Fruit fly (Drosophila melanogaster): ENCODE data around the gene CG17328.

CG17328 gene

DNA sequence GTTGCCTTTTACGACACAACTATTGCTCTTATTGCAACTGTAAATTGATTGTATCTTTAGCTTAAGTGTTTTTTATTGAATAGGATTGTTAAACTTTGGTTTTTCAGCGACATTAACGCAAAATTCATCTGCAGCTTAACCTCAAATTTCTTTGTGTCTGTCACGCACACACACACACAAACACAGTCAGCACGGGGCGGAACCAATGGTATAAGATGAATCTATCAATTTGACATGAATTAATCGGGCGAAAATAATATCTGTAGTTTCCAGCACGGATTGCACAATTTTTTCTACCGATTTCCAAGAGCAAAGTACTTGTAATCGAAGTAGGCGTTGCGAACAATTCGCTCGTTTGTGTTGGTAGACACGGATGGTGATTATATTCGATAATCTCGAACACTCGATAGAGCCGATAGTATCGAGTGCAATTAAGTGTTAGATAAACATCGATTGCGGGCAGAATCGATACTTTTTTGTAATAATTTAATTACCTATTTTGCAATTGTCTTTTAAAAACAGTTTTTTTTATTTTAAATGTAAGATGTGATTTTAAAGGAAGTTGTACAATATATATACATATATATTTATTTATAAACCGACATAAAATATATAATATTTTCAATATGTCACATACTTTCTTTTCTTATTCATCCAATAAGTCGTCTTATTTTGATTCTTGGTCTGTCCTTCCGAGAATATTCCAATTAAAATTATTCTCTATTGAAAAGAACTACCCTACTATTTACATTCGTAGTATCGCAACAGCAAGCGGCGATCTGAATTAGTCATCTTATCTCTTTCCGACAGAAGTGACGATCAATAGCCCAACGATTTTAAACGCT lies 42.3 kb upstream of the CG17328 start, which contains the start of the genes PRL-1 and EndoGI:
Gene PRL-1 (minus strand): TSS at position 380 of the 845 bp plus-strand sequence.
Gene EndoGI (plus strand): TSS at position 462 of the 845 bp plus-strand sequence.
- TF ChIP-seq CG11617 (GFP tag; optimal IDR thresholded peaks at IDR 0.05), result peak; percentile 95
- TF ChIP-seq ovo (GFP tag; optimal IDR thresholded peaks at IDR 0.05), result peak; percentile 69
- peak; percentile 92 for TF ChIP-seq CG14711 (tag; optimal IDR thresholded peaks at IDR 0.05)
- peak; percentile 84 for TF ChIP-seq CG7045 (GFP tag; optimal IDR thresholded peaks at IDR 0.05)
- no peak for TF ChIP-seq Crg-1 (GFP tag; optimal IDR thresholded peaks at IDR 0.05)
- peak; percentile 65 for TF ChIP-seq tj (GFP tag; optimal IDR thresholded peaks at IDR 0.05)
- no peak for TF ChIP-seq toe (GFP tag; optimal IDR thresholded peaks at IDR 0.05)
- peak; percentile 96 for TF ChIP-seq bab1 (GFP tag; optimal IDR thresholded peaks at IDR 0.05)
- no peak for TF ChIP-seq Hr96 (GFP tag; optimal IDR thresholded peaks at IDR 0.05)
- no peak for TF ChIP-seq cnc (optimal IDR thresholded peaks at IDR 0.05)
- TF ChIP-seq pad (GFP tag; optimal IDR thresholded peaks at IDR 0.05), result peak; percentile 66
- TF ChIP-seq kay (GFP tag; ENCODE audit: borderline replicate concordance), result peak; percentile 99
- peak; percentile 94 for TF ChIP-seq CG7101 (tag; optimal IDR thresholded peaks at IDR 0.05)
- TF ChIP-seq CG1620 (GFP tag; optimal IDR thresholded peaks at IDR 0.05), result peak; percentile 20
- peak; percentile 40 for TF ChIP-seq Mnt (GFP tag; optimal IDR thresholded peaks at IDR 0.05)
- no peak for TF ChIP-seq CG5204 (GFP tag; optimal IDR thresholded peaks at IDR 0.05)
- TF ChIP-seq CG33017 (tag; optimal IDR thresholded peaks at IDR 0.05), result peak; percentile 94
- peak; percentile 51 for TF ChIP-seq cic (GFP tag; optimal IDR thresholded peaks at IDR 0.05)
- TF ChIP-seq Clk (GFP tag; optimal IDR thresholded peaks at IDR 0.05), result peak; percentile 65
- TF ChIP-seq CG12768 (GFP tag; optimal IDR thresholded peaks at IDR 0.05), result peak; percentile 56

DNA sequence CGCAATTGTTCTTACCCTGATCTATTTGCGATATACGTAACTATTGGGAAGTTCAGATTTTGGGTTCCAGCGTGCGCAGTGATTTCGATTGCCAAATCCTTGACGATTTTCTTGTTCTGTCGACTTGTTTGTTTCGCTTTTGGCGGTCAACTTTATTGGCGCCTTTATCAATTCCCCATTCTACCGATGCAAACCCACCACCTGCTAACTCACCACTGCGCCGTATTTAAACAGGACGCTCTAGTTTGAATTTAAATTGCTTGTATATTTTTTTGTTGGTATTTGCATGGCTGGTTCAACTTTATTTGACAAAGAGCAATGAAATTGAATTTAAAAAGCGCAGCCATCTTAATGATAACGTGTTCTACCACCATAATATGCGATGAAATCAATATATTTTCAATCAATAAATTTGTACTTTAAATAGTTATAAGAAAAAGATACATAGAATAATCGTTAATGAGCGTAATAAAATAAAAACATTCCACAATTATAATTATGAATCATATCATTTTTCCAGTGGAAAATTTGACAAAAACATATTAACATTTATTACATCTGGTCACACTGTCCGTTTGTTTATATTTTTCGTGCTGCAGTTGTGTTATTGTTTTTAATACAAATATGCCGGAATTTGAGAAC lies 38.0 kb upstream of the CG17328 start, which contains the start of the genes twe and CG4935:
Gene twe (minus strand): TSS at position 302 of the 642 bp plus-strand sequence.
Gene CG4935 (plus strand): TSS at position 566 of the 642 bp plus-strand sequence.
- peak; percentile 32 for TF ChIP-seq bab1 (GFP tag; optimal IDR thresholded peaks at IDR 0.05)
- no peak for TF ChIP-seq Hr96 (GFP tag; optimal IDR thresholded peaks at IDR 0.05)
- no peak for TF ChIP-seq CG5204 (GFP tag; optimal IDR thresholded peaks at IDR 0.05)
- no peak for TF ChIP-seq pad (GFP tag; optimal IDR thresholded peaks at IDR 0.05)
- TF ChIP-seq CG14711 (tag; optimal IDR thresholded peaks at IDR 0.05), result no peak

DNA sequence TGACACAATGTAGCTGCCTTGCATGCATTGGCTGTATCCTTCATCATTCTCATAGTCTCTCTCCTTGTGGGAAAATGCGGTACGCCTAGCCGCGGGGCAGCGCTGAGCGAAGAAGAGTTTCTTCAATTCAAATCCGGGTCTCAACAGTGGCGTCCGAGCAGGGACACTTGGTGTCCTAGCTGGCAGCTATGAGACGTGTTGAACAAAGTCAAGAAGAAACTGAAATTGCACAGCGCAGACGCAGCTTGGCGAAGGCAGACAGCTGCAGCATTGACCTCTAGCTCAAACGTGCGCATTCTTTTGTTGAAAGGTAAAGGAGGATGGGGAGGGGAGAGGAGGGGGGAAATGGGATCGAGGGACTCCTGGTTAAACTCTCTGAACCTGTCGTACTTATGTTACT lies 36.0 kb upstream of the CG17328 start:
- no peak for TF ChIP-seq cic (GFP tag; optimal IDR thresholded peaks at IDR 0.05)
- no peak for TF ChIP-seq ovo (GFP tag; optimal IDR thresholded peaks at IDR 0.05)
- TF ChIP-seq CG11617 (GFP tag; optimal IDR thresholded peaks at IDR 0.05), result no peak
- TF ChIP-seq Crg-1 (GFP tag; optimal IDR thresholded peaks at IDR 0.05), result no peak
- TF ChIP-seq Mnt (GFP tag; optimal IDR thresholded peaks at IDR 0.05), result no peak
- no peak for TF ChIP-seq CG14711 (tag; optimal IDR thresholded peaks at IDR 0.05)
- no peak for TF ChIP-seq toe (GFP tag; optimal IDR thresholded peaks at IDR 0.05)
- TF ChIP-seq cnc (optimal IDR thresholded peaks at IDR 0.05), result no peak
- no peak for TF ChIP-seq CG7101 (tag; optimal IDR thresholded peaks at IDR 0.05)
- TF ChIP-seq CG33017 (tag; optimal IDR thresholded peaks at IDR 0.05), result no peak
- TF ChIP-seq pad (GFP tag; optimal IDR thresholded peaks at IDR 0.05), result no peak

- no peak for TF ChIP-seq CG11617 (GFP tag; optimal IDR thresholded peaks at IDR 0.05)
- TF ChIP-seq cic (GFP tag; optimal IDR thresholded peaks at IDR 0.05), result no peak
- no peak for TF ChIP-seq pad (GFP tag; optimal IDR thresholded peaks at IDR 0.05)
- TF ChIP-seq Crg-1 (GFP tag; optimal IDR thresholded peaks at IDR 0.05), result no peak
- no peak for TF ChIP-seq CG1620 (GFP tag; optimal IDR thresholded peaks at IDR 0.05)
- no peak for TF ChIP-seq CG12768 (GFP tag; optimal IDR thresholded peaks at IDR 0.05)
- TF ChIP-seq tj (GFP tag; optimal IDR thresholded peaks at IDR 0.05), result no peak
- no peak for TF ChIP-seq CG14711 (tag; optimal IDR thresholded peaks at IDR 0.05)
- no peak for TF ChIP-seq cnc (optimal IDR thresholded peaks at IDR 0.05)
These were observed 32.3 kb upstream of the CG17328 start for dm6 chr2L:16267159-16268065.

dm6 chr2L:16268107-16268539 lies 31.6 kb upstream of the CG17328 start:
- TF ChIP-seq kay (GFP tag; ENCODE audit: borderline replicate concordance), result no peak
- TF ChIP-seq CG12768 (GFP tag; optimal IDR thresholded peaks at IDR 0.05), result peak; percentile 17
- peak; percentile 23 for TF ChIP-seq tj (GFP tag; optimal IDR thresholded peaks at IDR 0.05)
- no peak for TF ChIP-seq Crg-1 (GFP tag; optimal IDR thresholded peaks at IDR 0.05)
- no peak for TF ChIP-seq CG7045 (GFP tag; optimal IDR thresholded peaks at IDR 0.05)
- peak; percentile 43 for TF ChIP-seq bab1 (GFP tag; optimal IDR thresholded peaks at IDR 0.05)
- no peak for TF ChIP-seq CG7101 (tag; optimal IDR thresholded peaks at IDR 0.05)
- no peak for TF ChIP-seq Mnt (GFP tag; optimal IDR thresholded peaks at IDR 0.05)
- TF ChIP-seq ovo (GFP tag; optimal IDR thresholded peaks at IDR 0.05), result no peak
- TF ChIP-seq CG1620 (GFP tag; optimal IDR thresholded peaks at IDR 0.05), result no peak
- peak; percentile 68 for TF ChIP-seq pad (GFP tag; optimal IDR thresholded peaks at IDR 0.05)
- TF ChIP-seq CG33017 (tag; optimal IDR thresholded peaks at IDR 0.05), result peak; percentile 25
- TF ChIP-seq cic (GFP tag; optimal IDR thresholded peaks at IDR 0.05), result peak; percentile 81

All from whole organism, adult.